Worm (Caenorhabditis elegans) whole organism, mixed stage, embryonic: ENCODE data around the gene abhd-12.

Experiments
- M03D4.4 ChIP-seq: sonication (generic microtip); optimal IDR thresholded peaks from 2 replicates; lab custom pipeline; 2017; ENCODE audit warnings: mild to moderate bottlenecking, missing genetic modification characterization, missing compliant biosample characterization
- bed-3 ChIP-seq: fragments of 200-800 bp; sonication (Bioruptor generic); optimal IDR thresholded peaks from 3 replicates; lab custom pipeline; 2018; ENCODE audit warnings: mild to moderate bottlenecking, missing genetic modification characterization, moderate library complexity, missing compliant biosample characterization
- blmp-1 ChIP-seq: fragments of 150-350 bp; optimal IDR thresholded peaks from 2 replicates; lab custom pipeline; 2014; ENCODE audit warnings: missing biosample characterization, missing genetic modification characterization
- ceh-39 ChIP-seq: fragments of 150-350 bp; optimal IDR thresholded peaks from 2 replicates; lab custom pipeline; 2014; ENCODE audit warnings: missing biosample characterization, missing genetic modification characterization
- ceh-43 ChIP-seq: fragments of 200-800 bp; sonication (Bioruptor generic); optimal IDR thresholded peaks from 2 replicates; lab custom pipeline; 2018; ENCODE audit warnings: mild to moderate bottlenecking, missing genetic modification characterization, moderate library complexity, missing compliant biosample characterization
- cnd-1 ChIP-seq: fragments of 200-800 bp; sonication (Bioruptor generic); optimal IDR thresholded peaks from 2 replicates; lab custom pipeline; 2018; ENCODE audit warnings: mild to moderate bottlenecking, missing genetic modification characterization, missing compliant biosample characterization
- drap-1 ChIP-seq: fragments of 200-800 bp; sonication (Bioruptor generic); optimal IDR thresholded peaks from 3 replicates; lab custom pipeline; 2018; ENCODE audit warnings: mild to moderate bottlenecking, missing genetic modification characterization, missing compliant biosample characterization
- elt-1 ChIP-seq: sonication (generic microtip); optimal IDR thresholded peaks from 2 replicates; lab custom pipeline; 2017; ENCODE audit warnings: missing genetic modification characterization, mild to moderate bottlenecking, missing compliant biosample characterization, antibody characterized with exemption, moderate library complexity, borderline replicate concordance; ENCODE audit not compliant: insufficient read depth
- flh-1 ChIP-seq: fragments of 200-800 bp; sonication (Bioruptor generic); optimal IDR thresholded peaks from 2 replicates; lab custom pipeline; 2018; ENCODE audit warnings: mild to moderate bottlenecking, missing genetic modification characterization, moderate library complexity, missing compliant biosample characterization
- hlh-1 ChIP-seq: fragments of 150-350 bp; optimal IDR thresholded peaks from 2 replicates; lab custom pipeline; 2014; ENCODE audit warnings: missing biosample characterization, missing genetic modification reagents, missing genetic modification characterization
- lin-13 ChIP-seq: fragments of 150-350 bp; optimal IDR thresholded peaks from 2 replicates; lab custom pipeline; 2014; ENCODE audit warnings: missing biosample characterization, missing genetic modification characterization
- lin-32 ChIP-seq: fragments of 200-800 bp; sonication (Bioruptor generic); optimal IDR thresholded peaks from 2 replicates; lab custom pipeline; 2018; ENCODE audit warnings: mild to moderate bottlenecking, missing genetic modification characterization, missing compliant biosample characterization
- mab-5 ChIP-seq: fragments of 150-350 bp; optimal IDR thresholded peaks from 2 replicates; lab custom pipeline; 2014; ENCODE audit warnings: missing biosample characterization, missing genetic modification characterization
- mep-1 ChIP-seq: fragments of 150-350 bp; optimal IDR thresholded peaks from 2 replicates; lab custom pipeline; 2017; ENCODE audit warnings: missing biosample characterization, missing genetic modification reagents, missing genetic modification characterization, inconsistent platforms
- mls-2 ChIP-seq: sonication (generic microtip); optimal IDR thresholded peaks from 2 replicates; lab custom pipeline; 2016; ENCODE audit warnings: mild to moderate bottlenecking, missing genetic modification characterization, moderate library complexity, missing compliant biosample characterization
- nhr-12 ChIP-seq: fragments of 150-350 bp; optimal IDR thresholded peaks from 2 replicates; lab custom pipeline; 2014; ENCODE audit warnings: missing biosample characterization, missing genetic modification characterization
- nhr-237 ChIP-seq: fragments of 150-350 bp; optimal IDR thresholded peaks from 2 replicates; lab custom pipeline; 2014; ENCODE audit warnings: missing biosample characterization, missing genetic modification characterization
- nhr-28 ChIP-seq: fragments of 150-350 bp; optimal IDR thresholded peaks from 2 replicates; lab custom pipeline; 2014; ENCODE audit warnings: missing biosample characterization, missing genetic modification characterization
- nhr-76 ChIP-seq: sonication (generic microtip); optimal IDR thresholded peaks from 2 replicates; lab custom pipeline; 2017; ENCODE audit warnings: missing biosample characterization, missing genetic modification characterization
- pha-4 ChIP-seq: fragments of 150-350 bp; optimal IDR thresholded peaks from 2 replicates; lab custom pipeline; 2018; ENCODE audit warnings: missing biosample characterization, missing genetic modification reagents, missing genetic modification characterization
- snpc-4 ChIP-seq: fragments of 150-350 bp; optimal IDR thresholded peaks from 2 replicates; lab custom pipeline; 2014; ENCODE audit warnings: missing biosample characterization, missing genetic modification characterization
- sptf-1 ChIP-seq: sonication (generic microtip); optimal IDR thresholded peaks from 2 replicates; lab custom pipeline; 2017; ENCODE audit warnings: mild to moderate bottlenecking, missing genetic modification characterization, moderate library complexity, missing compliant biosample characterization
- tbx-8 ChIP-seq: fragments of 200-800 bp; sonication (Bioruptor generic); optimal IDR thresholded peaks from 2 replicates; lab custom pipeline; 2018; ENCODE audit warnings: mild to moderate bottlenecking, missing genetic modification characterization, moderate library complexity, missing compliant biosample characterization
- unc-120 ChIP-seq: sonication (generic microtip); optimal IDR thresholded peaks from 2 replicates; lab custom pipeline; 2017; ENCODE audit warnings: missing genetic modification characterization, missing compliant biosample characterization; ENCODE audit not compliant: poor library complexity, severe bottlenecking
- unc-39 ChIP-seq: fragments of 150-350 bp; optimal IDR thresholded peaks from 2 replicates; lab custom pipeline; 2014; ENCODE audit warnings: missing biosample characterization, missing genetic modification characterization
- unc-62 ChIP-seq: fragments of 150-350 bp; optimal IDR thresholded peaks from 2 replicates; lab custom pipeline; 2014; ENCODE audit warnings: missing biosample characterization, missing genetic modification reagents, missing genetic modification characterization
- ztf-11 ChIP-seq: fragments of 150-350 bp; optimal IDR thresholded peaks from 2 replicates; lab custom pipeline; 2014; ENCODE audit warnings: missing biosample characterization, missing genetic modification characterization

abhd-12 gene

DNA sequence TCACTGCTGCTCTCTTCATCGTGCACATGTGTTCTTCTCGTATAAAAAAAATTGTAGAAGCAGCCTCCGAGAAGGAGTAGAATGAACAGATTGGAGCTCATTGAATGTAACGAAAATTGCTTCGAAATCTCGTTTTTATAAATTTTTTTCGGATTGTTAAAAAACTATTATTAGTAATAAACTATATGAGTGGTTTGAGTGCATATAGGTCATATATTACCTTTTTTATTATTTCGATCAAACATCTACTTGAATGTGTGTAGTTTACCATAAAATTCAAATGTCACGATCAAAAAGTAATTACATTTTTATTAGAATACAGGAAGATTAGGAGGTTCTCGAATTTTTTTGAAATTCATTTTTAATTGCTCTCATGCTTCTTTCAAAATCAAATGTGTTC is 30.8 kb upstream of the abhd-12 start, which contains the start of gene clec-216:
Gene clec-216 (minus strand): TSS at position 101 of the 400 bp plus-strand sequence.
- TF ChIP-seq flh-1 (GFP tag; lab: Kevin White, UChicago) = no peak
- no peak for TF ChIP-seq ztf-11 (tag; lab: Kevin White, UChicago)
- TF ChIP-seq blmp-1 = no peak
- TF ChIP-seq mep-1 (tag; lab: Kevin White, UChicago) = no peak
- TF ChIP-seq snpc-4 = no peak
- TF ChIP-seq nhr-12 (tag; lab: Kevin White, UChicago) = no peak
- no peak for TF ChIP-seq drap-1 (GFP tag; lab: Kevin White, UChicago)
- no peak for TF ChIP-seq bed-3 (GFP tag; lab: Kevin White, UChicago)
- no peak for TF ChIP-seq lin-13 (tag; lab: Kevin White, UChicago)
- no peak for TF ChIP-seq elt-1 (tag; lab: Kevin White, UChicago)
- TF ChIP-seq hlh-1 (tag; lab: Kevin White, UChicago) = no peak
- no peak for TF ChIP-seq pha-4
- TF ChIP-seq mab-5 (tag; lab: Kevin White, UChicago) = no peak
- no peak for TF ChIP-seq unc-120 (tag; lab: Kevin White, UChicago)

DNA sequence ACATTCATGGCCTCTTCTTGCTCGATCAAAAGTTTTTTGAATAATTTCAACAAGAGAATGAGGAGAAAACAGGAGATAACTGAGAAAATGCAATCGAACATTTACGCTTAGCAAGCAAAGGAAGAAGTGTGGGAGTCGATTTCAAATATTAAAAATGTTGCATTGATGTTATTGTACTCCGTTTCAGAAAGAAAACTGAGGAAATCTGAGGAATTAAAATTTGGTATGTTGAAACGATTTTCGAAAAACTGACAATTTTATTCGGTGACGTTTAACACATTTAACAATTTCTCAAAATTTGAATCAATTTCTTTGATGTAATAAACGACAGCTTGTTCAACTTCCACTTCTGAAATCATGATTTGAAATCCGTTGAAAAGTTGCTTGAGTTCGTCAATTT is 29.1 kb upstream of the abhd-12 start, which contains the start of gene F26D11.13:
Gene F26D11.13 (minus strand): TSS at position 101 of the 400 bp plus-strand sequence.
- TF ChIP-seq nhr-76 (tag; lab: Kevin White, UChicago) (no peak), unc-120 (tag; lab: Kevin White, UChicago) (no peak), elt-1 (tag; lab: Kevin White, UChicago) (no peak), ztf-11 (tag; lab: Kevin White, UChicago) (no peak), lin-13 (tag; lab: Kevin White, UChicago) (no peak), bed-3 (GFP tag; lab: Kevin White, UChicago) (no peak), nhr-12 (tag; lab: Kevin White, UChicago) (no peak), mls-2 (tag; lab: Kevin White, UChicago) (no peak), ceh-39 (tag; lab: Kevin White, UChicago) (no peak), nhr-237 (tag; lab: Kevin White, UChicago) (no peak), mep-1 (tag; lab: Kevin White, UChicago) (no peak), M03D4.4 (tag; lab: Kevin White, UChicago) (no peak), lin-32 (GFP tag; lab: Kevin White, UChicago) (no peak), drap-1 (GFP tag; lab: Kevin White, UChicago) (no peak)

DNA sequence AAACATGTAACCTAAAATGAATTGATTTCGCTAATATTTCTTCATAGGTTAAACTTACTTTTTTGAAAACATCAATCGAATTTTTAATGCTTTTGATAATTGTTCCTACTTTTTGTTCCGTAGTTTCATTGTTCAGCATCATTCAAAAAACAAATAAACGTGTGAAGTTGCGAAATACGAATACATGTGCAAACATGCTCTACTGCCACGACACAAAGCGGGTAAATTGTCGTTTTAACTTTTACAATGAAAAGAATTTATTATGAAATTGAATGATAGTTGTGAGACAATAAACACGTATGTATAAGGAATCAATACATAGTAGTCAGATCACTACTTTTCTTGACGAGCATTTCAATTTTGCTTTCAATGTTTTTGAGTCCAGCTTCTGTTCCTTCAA is 28.5 kb upstream of the abhd-12 start, which contains the start of gene F26D11.12:
Gene F26D11.12 (minus strand): TSS at position 145 of the 400 bp plus-strand sequence.
- TF ChIP-seq unc-62 (no peak), nhr-28 (no peak), nhr-76 (tag; lab: Kevin White, UChicago) (no peak), ceh-39 (tag; lab: Kevin White, UChicago) (no peak), unc-120 (tag; lab: Kevin White, UChicago) (no peak), lin-13 (tag; lab: Kevin White, UChicago) (no peak), tbx-8 (GFP tag; lab: Kevin White, UChicago) (no peak), nhr-237 (tag; lab: Kevin White, UChicago) (no peak), drap-1 (GFP tag; lab: Kevin White, UChicago) (no peak), mep-1 (tag; lab: Kevin White, UChicago) (no peak), ztf-11 (tag; lab: Kevin White, UChicago) (no peak), mls-2 (tag; lab: Kevin White, UChicago) (no peak), ceh-43 (no peak), pha-4 (no peak), blmp-1 (no peak), sptf-1 (tag; lab: Kevin White, UChicago) (no peak), hlh-1 (tag; lab: Kevin White, UChicago) (no peak)

DNA sequence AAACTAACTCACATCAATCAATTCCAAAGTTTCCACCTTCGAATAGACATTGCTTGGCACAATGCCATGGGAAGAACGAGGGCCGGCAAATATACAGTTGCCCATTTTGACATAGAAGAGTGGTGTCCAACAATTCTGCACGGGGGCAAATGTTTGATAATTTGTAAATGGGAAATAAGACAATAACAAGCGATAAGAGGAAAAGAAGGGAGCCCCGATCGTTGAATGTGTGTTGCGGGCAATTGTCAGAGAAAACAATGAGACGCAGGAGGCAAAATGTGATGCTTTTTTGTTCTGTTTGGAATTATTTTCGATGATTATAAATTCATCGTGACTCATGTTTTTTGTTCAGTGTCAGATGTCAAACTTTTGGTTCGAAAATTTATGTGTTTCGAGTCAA is 27.5 kb upstream of the abhd-12 start, which contains the start of gene pals-34:
Gene pals-34 (minus strand): TSS at position 280 of the 400 bp plus-strand sequence.
- no peak for TF ChIP-seq ceh-43
- TF ChIP-seq sptf-1 (tag; lab: Kevin White, UChicago) = no peak
- no peak for TF ChIP-seq cnd-1 (tag; lab: Kevin White, UChicago)
- no peak for TF ChIP-seq ztf-11 (tag; lab: Kevin White, UChicago)
- TF ChIP-seq unc-39 (tag; lab: Kevin White, UChicago) = no peak
- TF ChIP-seq bed-3 (GFP tag; lab: Kevin White, UChicago) = no peak
- TF ChIP-seq nhr-76 (tag; lab: Kevin White, UChicago) = no peak
- no peak for TF ChIP-seq unc-120 (tag; lab: Kevin White, UChicago)

DNA sequence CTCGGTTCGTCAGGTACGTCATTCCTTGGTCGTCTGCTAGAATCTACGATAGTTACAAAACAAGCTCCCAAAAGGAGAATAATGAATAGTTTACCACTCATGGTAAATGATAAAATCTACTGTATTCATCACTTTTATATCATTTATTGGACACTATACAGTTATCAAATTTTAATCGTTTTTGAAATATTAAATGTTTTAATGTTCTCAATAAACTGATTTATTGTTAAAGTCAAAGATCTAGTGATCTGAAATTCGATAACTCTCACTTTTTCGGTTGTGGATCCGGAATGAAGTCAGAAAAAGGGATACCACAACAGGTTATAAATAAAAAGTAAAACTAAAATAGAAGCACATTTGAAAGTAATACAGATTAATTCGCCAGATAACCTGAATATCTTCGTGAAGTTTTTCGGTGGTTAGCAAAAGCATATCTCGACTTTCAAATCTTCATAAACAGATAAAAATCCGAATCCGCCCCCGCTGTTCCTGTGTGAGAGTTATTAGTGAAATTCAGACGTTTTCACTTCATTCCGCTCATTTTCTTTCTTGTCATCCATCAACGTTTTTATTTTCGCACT is 24.8 kb upstream of the abhd-12 start, which contains the start of the genes clec-217 and F26D11.2:
Gene clec-217 (minus strand): TSS at position 101 of the 581 bp plus-strand sequence.
Gene F26D11.2 (plus strand): TSS at position 531 of the 581 bp plus-strand sequence.
- TF ChIP-seq unc-39 (tag; lab: Kevin White, UChicago) (no peak), mls-2 (tag; lab: Kevin White, UChicago) (no peak)
